Fruit fly (Drosophila melanogaster) whole organism, prepupa: ENCODE measurements around the gene CG42307.

Experiments used
- CG10631 ChIP-seq: fragments of 200-800 bp; sonication (Bioruptor generic); optimal IDR thresholded peaks from 2 replicates; lab custom pipeline; 2016; ENCODE audit warnings: missing biosample characterization, missing genetic modification characterization
- CG11294 ChIP-seq: fragments of 200-800 bp; sonication (Bioruptor generic); IDR thresholded peaks from 2 replicates; pipeline ENCODE4 v1.3.6; 2022; ENCODE audit warnings: missing biosample characterization, missing genetic modification characterization
- CG11762 ChIP-seq: fragments of 200-800 bp; sonication (Bioruptor generic); optimal IDR thresholded peaks from 3 replicates; lab custom pipeline; 2016; ENCODE audit warnings: missing biosample characterization, missing genetic modification characterization; ENCODE audit not compliant: insufficient read depth
- CG11902 ChIP-seq: fragments of 200-800 bp; sonication (Bioruptor generic); optimal IDR thresholded peaks from 3 replicates; lab custom pipeline; 2016; ENCODE audit warnings: missing biosample characterization, missing genetic modification characterization
- CG15336 ChIP-seq: fragments of 200-800 bp; sonication (Bioruptor generic); IDR thresholded peaks from 2 replicates; pipeline ENCODE4 v1.3.6; 2022; ENCODE audit warnings: missing biosample characterization, missing genetic modification characterization
- CG1621 ChIP-seq: fragments of 200-800 bp; sonication (Bioruptor generic); optimal IDR thresholded peaks from 3 replicates; lab custom pipeline; 2018; ENCODE audit warnings: missing biosample characterization, mild to moderate bottlenecking, missing genetic modification characterization
- CG16779 ChIP-seq: fragments of 200-800 bp; sonication (Bioruptor generic); optimal IDR thresholded peaks from 3 replicates; lab custom pipeline; 2017; ENCODE audit warnings: missing biosample characterization, mild to moderate bottlenecking, missing genetic modification characterization
- CG31627 ChIP-seq: fragments of 200-800 bp; sonication (Bioruptor generic); optimal IDR thresholded peaks from 3 replicates; lab custom pipeline; 2016; ENCODE audit warnings: missing biosample characterization, missing genetic modification characterization
- CG32006 ChIP-seq: fragments of 200-800 bp; sonication (Bioruptor generic); optimal IDR thresholded peaks from 3 replicates; lab custom pipeline; 2017; ENCODE audit warnings: missing biosample characterization, mild to moderate bottlenecking, missing genetic modification characterization
- CG4318 ChIP-seq: fragments of 200-800 bp; sonication (Bioruptor generic); optimal IDR thresholded peaks from 3 replicates; lab custom pipeline; 2017; ENCODE audit warnings: missing biosample characterization, mild to moderate bottlenecking, missing genetic modification characterization
- CG6163 ChIP-seq: fragments of 200-800 bp; sonication (Bioruptor generic); IDR thresholded peaks from 3 replicates; pipeline ENCODE4 v1.3.6; 2022; ENCODE audit warnings: missing biosample characterization, missing genetic modification characterization
- CG6276 ChIP-seq: fragments of 200-800 bp; sonication (Bioruptor generic); optimal IDR thresholded peaks from 2 replicates; lab custom pipeline; 2017; ENCODE audit warnings: missing biosample characterization, mild to moderate bottlenecking, missing genetic modification characterization
- CG6792 ChIP-seq: fragments of 200-800 bp; sonication (Bioruptor generic); optimal IDR thresholded peaks from 3 replicates; lab custom pipeline; 2016; ENCODE audit warnings: missing biosample characterization, missing genetic modification characterization
- CG7368 ChIP-seq: fragments of 200-800 bp; sonication (Bioruptor generic); optimal IDR thresholded peaks from 3 replicates; lab custom pipeline; 2016; ENCODE audit warnings: missing biosample characterization, missing genetic modification characterization
- CG8119 ChIP-seq: fragments of 200-800 bp; sonication (Bioruptor generic); IDR thresholded peaks from 3 replicates; pipeline ENCODE4 v1.3.6; 2022; ENCODE audit warnings: missing biosample characterization, missing genetic modification characterization
- CG8319 ChIP-seq: fragments of 200-800 bp; sonication (Bioruptor generic); optimal IDR thresholded peaks from 3 replicates; lab custom pipeline; 2016; ENCODE audit warnings: missing biosample characterization, missing genetic modification characterization
- CG8632 ChIP-seq: fragments of 200-800 bp; sonication (Bioruptor generic); optimal IDR thresholded peaks from 3 replicates; lab custom pipeline; 2016; ENCODE audit warnings: missing biosample characterization, missing genetic modification characterization
- CG9139 ChIP-seq: fragments of 200-800 bp; sonication (Bioruptor generic); optimal IDR thresholded peaks from 3 replicates; lab custom pipeline; 2017; ENCODE audit warnings: missing biosample characterization, mild to moderate bottlenecking, missing genetic modification characterization
- Eip75B ChIP-seq: fragments of 200-800 bp; sonication (Bioruptor generic); optimal IDR thresholded peaks from 3 replicates; lab custom pipeline; 2016; ENCODE audit warnings: missing biosample characterization, missing genetic modification characterization
- Eip93F ChIP-seq: fragments of 200-800 bp; sonication (Bioruptor generic); optimal IDR thresholded peaks from 2 replicates; lab custom pipeline; 2016; ENCODE audit warnings: missing biosample characterization, mild to moderate bottlenecking, missing genetic modification characterization
- Ets21C ChIP-seq: fragments of 200-800 bp; sonication (Bioruptor generic); optimal IDR thresholded peaks from 3 replicates; lab custom pipeline; 2016; ENCODE audit warnings: missing biosample characterization, missing genetic modification characterization
- Ets96B ChIP-seq: fragments of 200-800 bp; optimal IDR thresholded peaks from 2 replicates; lab custom pipeline; 2019; ENCODE audit warnings: missing biosample characterization, mild to moderate bottlenecking, missing genetic modification characterization, moderate library complexity
- Gug ChIP-seq: fragments of 200-800 bp; sonication (Bioruptor generic); IDR thresholded peaks from 2 replicates; pipeline ENCODE4 v1.3.6; 2022; ENCODE audit warnings: missing biosample characterization, missing genetic modification characterization
- Hr38 ChIP-seq: sonication (Bioruptor generic); optimal IDR thresholded peaks from 2 replicates; lab custom pipeline; 2016; ENCODE audit warnings: missing biosample characterization, missing genetic modification characterization
- Hr39 ChIP-seq: fragments of 200-800 bp; sonication (Bioruptor generic); optimal IDR thresholded peaks from 2 replicates; lab custom pipeline; 2016; ENCODE audit warnings: missing biosample characterization, missing genetic modification characterization
- Hr4 ChIP-seq: fragments of 200-800 bp; sonication (Bioruptor generic); optimal IDR thresholded peaks from 3 replicates; lab custom pipeline; 2016; ENCODE audit warnings: missing biosample characterization, missing genetic modification characterization
- Lpt ChIP-seq: fragments of 200-800 bp; sonication (Bioruptor generic); optimal IDR thresholded peaks from 3 replicates; lab custom pipeline; 2016; ENCODE audit warnings: missing biosample characterization, missing genetic modification characterization
- Met ChIP-seq: fragments of 200-800 bp; sonication (Bioruptor generic); optimal IDR thresholded peaks from 3 replicates; lab custom pipeline; 2016; ENCODE audit warnings: missing biosample characterization, missing genetic modification characterization
- OdsH ChIP-seq: fragments of 200-800 bp; sonication (Bioruptor generic); optimal IDR thresholded peaks from 3 replicates; lab custom pipeline; 2016; ENCODE audit warnings: missing biosample characterization, missing genetic modification characterization
- Smox ChIP-seq: fragments of 200-800 bp; sonication (Bioruptor generic); optimal IDR thresholded peaks from 3 replicates; lab custom pipeline; 2016; ENCODE audit warnings: missing biosample characterization, missing genetic modification characterization
- Sox102F ChIP-seq: fragments of 200-800 bp; sonication (Bioruptor generic); optimal IDR thresholded peaks from 2 replicates; lab custom pipeline; 2016; ENCODE audit warnings: missing biosample characterization, mild to moderate bottlenecking, missing genetic modification characterization
- Sox15 ChIP-seq: fragments of 200-800 bp; sonication (Bioruptor generic); optimal IDR thresholded peaks from 3 replicates; lab custom pipeline; 2016; ENCODE audit warnings: missing biosample characterization, missing genetic modification characterization
- achi ChIP-seq: fragments of 200-800 bp; sonication (Bioruptor generic); optimal IDR thresholded peaks from 3 replicates; lab custom pipeline; 2016; ENCODE audit warnings: missing biosample characterization, missing genetic modification characterization
- cyc ChIP-seq: fragments of 200-800 bp; sonication (Bioruptor generic); optimal IDR thresholded peaks from 3 replicates; lab custom pipeline; 2016; ENCODE audit warnings: missing biosample characterization, missing genetic modification characterization
- dac ChIP-seq: fragments of 200-800 bp; sonication (Bioruptor generic); optimal IDR thresholded peaks from 2 replicates; lab custom pipeline; 2017; ENCODE audit warnings: missing biosample characterization, mild to moderate bottlenecking, missing genetic modification characterization
- dsx ChIP-seq: fragments of 200-800 bp; optimal IDR thresholded peaks from 3 replicates; lab custom pipeline; 2019; ENCODE audit warnings: missing biosample characterization, mild to moderate bottlenecking, missing genetic modification characterization, moderate library complexity; ENCODE audit not compliant: poor library complexity, severe bottlenecking
- eg ChIP-seq: fragments of 200-800 bp; sonication (Bioruptor generic); IDR thresholded peaks from 3 replicates; pipeline ENCODE4 v1.3.6; 2022; ENCODE audit warnings: missing biosample characterization, missing genetic modification characterization
- esn ChIP-seq: fragments of 200-800 bp; sonication (Bioruptor generic); optimal IDR thresholded peaks from 2 replicates; lab custom pipeline; 2016; ENCODE audit warnings: missing biosample characterization, mild to moderate bottlenecking, missing genetic modification characterization, moderate library complexity
- fd59A ChIP-seq: fragments of 200-800 bp; sonication (Bioruptor generic); optimal IDR thresholded peaks from 2 replicates; lab custom pipeline; 2017; ENCODE audit warnings: missing biosample characterization, mild to moderate bottlenecking, missing genetic modification characterization, missing genetic modification reagents
- fd85E ChIP-seq: fragments of 200-800 bp; sonication (Bioruptor generic); optimal IDR thresholded peaks from 3 replicates; lab custom pipeline; 2016; ENCODE audit warnings: missing biosample characterization, missing genetic modification characterization
- fkh ChIP-seq: fragments of 200-800 bp; sonication (Bioruptor generic); optimal IDR thresholded peaks from 3 replicates; lab custom pipeline; 2017; ENCODE audit warnings: missing biosample characterization, mild to moderate bottlenecking, missing genetic modification characterization, moderate library complexity
- lz ChIP-seq: fragments of 200-800 bp; sonication (Bioruptor generic); optimal IDR thresholded peaks from 3 replicates; lab custom pipeline; 2016; ENCODE audit warnings: missing biosample characterization, missing genetic modification characterization
- net ChIP-seq: fragments of 200-800 bp; sonication (Bioruptor generic); optimal IDR thresholded peaks from 3 replicates; lab custom pipeline; 2016; ENCODE audit warnings: missing biosample characterization, missing genetic modification characterization
- svp ChIP-seq: fragments of 200-800 bp; sonication (Bioruptor generic); peaks from one replicate; lab custom pipeline; 2016; ENCODE audit warnings: missing biosample characterization, missing genetic modification characterization
- topi ChIP-seq: fragments of 200-800 bp; sonication (Bioruptor generic); optimal IDR thresholded peaks from 3 replicates; lab custom pipeline; 2016; ENCODE audit warnings: missing biosample characterization, missing genetic modification characterization

Gene CG42307

DNA sequence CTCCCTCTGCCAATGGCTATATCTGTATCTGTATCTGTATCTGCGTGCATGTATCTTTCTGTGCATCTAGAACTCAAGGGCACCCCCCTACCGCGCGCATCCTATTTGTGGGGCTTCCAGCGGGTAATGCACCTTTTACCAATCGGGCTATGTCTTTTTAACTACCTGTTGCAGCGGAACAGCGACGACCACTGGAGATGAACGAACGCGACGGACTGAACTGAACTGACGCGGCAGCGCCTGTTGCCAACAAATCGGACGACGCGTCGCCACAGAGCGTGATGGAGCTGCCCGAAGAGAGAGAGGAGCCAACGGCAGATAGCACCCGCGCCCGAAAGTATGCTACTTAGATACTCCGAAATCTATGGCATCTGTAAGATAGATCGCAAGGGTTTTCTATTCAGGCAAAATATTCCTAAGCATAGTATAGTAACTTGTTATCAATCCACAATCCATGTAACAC, 16.1 kb downstream of the CG42307 start, which contains the start of gene Cln7 (continued):
- TF ChIP-seq OdsH (GFP tag; lab: Kevin White, UChicago) = no peak
- no peak for TF ChIP-seq CG11762 (GFP tag; lab: Kevin White, UChicago)
- TF ChIP-seq CG6792 = peak; percentile 25
- no peak for TF ChIP-seq CG10631 (GFP tag; lab: Kevin White, UChicago)
- no peak for TF ChIP-seq cyc (GFP tag; lab: Kevin White, UChicago)
- TF ChIP-seq CG8319 (GFP tag; lab: Kevin White, UChicago) = no peak
- TF ChIP-seq Ets21C = no peak
- peak; percentile 62 for TF ChIP-seq net (GFP tag; lab: Kevin White, UChicago)
- TF ChIP-seq, all 60 proteins: peak for 32

DNA sequence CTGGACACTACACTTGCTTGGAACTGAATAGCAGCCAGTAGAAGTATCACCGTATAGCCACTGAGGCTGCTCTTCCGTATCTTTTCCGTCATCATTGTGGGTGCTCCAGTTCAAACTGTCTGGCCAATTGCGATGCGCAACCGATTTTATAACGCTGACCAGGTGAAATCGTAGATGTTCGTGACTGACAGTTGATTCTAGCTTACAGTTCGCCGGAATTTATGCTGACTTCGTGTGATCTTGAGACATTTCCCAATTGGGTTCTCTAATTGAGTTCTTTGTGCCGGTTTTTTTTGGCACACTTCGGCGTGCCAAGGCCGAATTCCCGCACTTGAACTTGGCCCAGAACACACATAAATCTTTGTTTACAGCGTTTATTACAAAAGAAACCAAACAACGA, 18.0 kb downstream of the CG42307 start, which contains the start of gene CG14834:
CG14834 (minus strand) TSS at position 173 of the 400 bp plus-strand sequence.
- TF ChIP-seq CG15336 (GFP tag; lab: Robert Waterston, UW) (no peak), Ets21C (no peak), Eip75B (GFP tag; lab: Kevin White, UChicago) (no peak), CG16779 (no peak), CG7368 (no peak), fkh (GFP tag; lab: Kevin White, UChicago) (no peak), Met (GFP tag; lab: Kevin White, UChicago) (no peak), CG8319 (GFP tag; lab: Kevin White, UChicago) (no peak), CG32006 (GFP tag; lab: Kevin White, UChicago) (no peak), Sox15 (GFP tag; lab: Kevin White, UChicago) (no peak), esn (no peak), Hr38 (GFP tag; lab: Kevin White, UChicago) (no peak)
- TF ChIP-seq, all 60 proteins: peak for 0

DNA sequence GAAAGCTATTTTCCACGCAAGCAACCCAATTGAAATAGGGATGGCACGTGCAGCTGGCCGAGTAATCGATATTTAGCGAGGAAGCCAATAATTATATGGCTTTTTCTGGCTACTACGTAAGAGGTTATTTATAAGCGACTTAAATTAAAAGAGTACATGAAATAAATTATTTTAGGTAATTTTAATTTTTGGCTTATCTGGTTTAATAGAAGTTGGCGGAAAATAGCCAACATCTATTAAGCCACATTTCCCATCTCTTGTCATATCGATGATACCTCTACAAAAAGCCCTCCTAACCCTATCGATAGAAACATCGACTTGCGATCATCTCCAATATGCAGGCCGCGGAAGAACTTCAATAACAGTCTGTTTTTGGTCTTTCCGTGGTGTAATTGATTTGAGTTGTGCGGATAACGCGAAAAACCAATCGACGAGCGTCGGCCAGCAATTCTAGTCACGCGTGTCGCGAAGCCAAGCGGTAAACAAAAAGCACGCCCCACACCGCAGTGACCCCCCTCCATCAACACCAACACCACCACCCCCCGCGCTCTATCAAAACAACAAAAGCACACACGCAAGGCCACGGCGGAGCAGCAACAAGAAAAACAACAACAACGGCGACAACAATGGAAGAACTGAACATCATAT, 19.2 kb downstream of the CG42307 start, which contains the start of the genes Srp19 and qm:
Srp19 (minus strand) TSS at position 51 of the 648 bp plus-strand sequence.
qm (plus strand) TSS at position 330 of the 648 bp plus-strand sequence.
- TF ChIP-seq Gug (GFP tag; lab: Robert Waterston, UW) (no peak), CG8632 (GFP tag; lab: Kevin White, UChicago) (no peak), CG9139 (GFP tag; lab: Kevin White, UChicago) (peak; percentile 33), net (GFP tag; lab: Kevin White, UChicago) (no peak), Smox (GFP tag; lab: Kevin White, UChicago) (no peak), dac (GFP tag; lab: Kevin White, UChicago) (no peak), CG11762 (GFP tag; lab: Kevin White, UChicago) (no peak), Lpt (GFP tag; lab: Kevin White, UChicago) (no peak), Hr39 (peak; percentile 31), OdsH (GFP tag; lab: Kevin White, UChicago) (no peak), achi (GFP tag; lab: Kevin White, UChicago) (peak; percentile 1), CG10631 (GFP tag; lab: Kevin White, UChicago) (peak; percentile 60), CG6163 (GFP tag; lab: Robert Waterston, UW) (no peak; the same call in 2 of the 3 replicates), topi (GFP tag; lab: Kevin White, UChicago) (peak; percentile 38), Ets96B (tag; lab: Kevin White, UChicago) (no peak), Ets21C (no peak), lz (GFP tag; lab: Kevin White, UChicago) (peak; percentile 66), fd85E (no peak), CG6792 (peak; percentile 5), CG11294 (GFP tag; lab: Robert Waterston, UW) (no peak), dsx (peak; percentile 37), CG8319 (GFP tag; lab: Kevin White, UChicago) (no peak), CG15336 (GFP tag; lab: Robert Waterston, UW) (no peak), Eip75B (GFP tag; lab: Kevin White, UChicago) (peak; percentile 54), eg (GFP tag; lab: Robert Waterston, UW) (no peak; the same call in 2 of the 3 replicates), CG11902 (GFP tag; lab: Kevin White, UChicago) (no peak), fd59A (GFP tag; lab: Kevin White, UChicago) (no peak), Sox102F (no peak), CG31627 (GFP tag; lab: Kevin White, UChicago) (peak; percentile 50), fkh (GFP tag; lab: Kevin White, UChicago) (peak; percentile 74), svp (GFP tag; lab: Kevin White, UChicago) (no peak), CG6276 (GFP tag; lab: Kevin White, UChicago) (no peak), CG1621 (peak; percentile 35), Eip93F (GFP tag; lab: Kevin White, UChicago) (peak; percentile 63), Hr4 (GFP tag; lab: Kevin White, UChicago) (no peak), CG8119 (GFP tag; lab: Robert Waterston, UW) (peak; percentile 52; the same call in 1 of the 3 replicates), Met (GFP tag; lab: Kevin White, UChicago) (no peak), CG4318 (no peak)
